Fruit fly (Drosophila melanogaster): ENCODE measurements around the gene TotF.

TotF gene

DNA sequence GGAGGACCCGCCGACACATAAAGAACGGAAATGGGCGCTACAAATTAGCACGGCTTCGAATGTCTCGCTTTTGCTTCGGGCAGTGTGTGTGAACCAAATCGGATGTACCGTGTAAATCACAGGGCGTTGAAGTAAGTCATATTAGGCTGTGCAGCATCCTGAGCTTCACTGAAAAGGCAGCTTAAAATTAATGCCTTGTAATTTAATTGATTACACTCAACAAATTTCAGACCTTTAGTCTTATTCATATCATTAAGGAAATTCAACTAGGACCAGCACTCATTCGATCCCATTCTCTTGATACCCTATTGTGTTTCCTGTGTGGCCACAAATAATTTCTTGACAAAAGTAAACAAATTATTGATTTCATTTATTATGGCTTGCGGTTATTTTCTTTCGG lies 42.2 kb downstream of the TotF start (continued):
- no peak for TF ChIP-seq CG7987 (GFP tag; optimal IDR thresholded peaks at IDR 0.05)
- peak; percentile 84 for TF ChIP-seq Rfx (GFP tag; IDR thresholded peaks at IDR 0.05)
- TF ChIP-seq C15 (GFP tag; IDR thresholded peaks at IDR 0.05): peak; percentile 66; the same call in 1 of the 3 replicates
- TF ChIP-seq sc (optimal IDR thresholded peaks at IDR 0.05): no peak
- TF ChIP-seq sc (GFP tag; optimal IDR thresholded peaks at IDR 0.05): peak; percentile 27
- TF ChIP-seq ham (GFP tag; IDR thresholded peaks at IDR 0.05): no peak
- no peak for TF ChIP-seq CG1529 (GFP tag; optimal IDR thresholded peaks at IDR 0.05)
- TF ChIP-seq grn (GFP tag; optimal IDR thresholded peaks at IDR 0.05): no peak
- peak; percentile 69; the same call in 1 of the 2 replicates for TF ChIP-seq CG7372 (GFP tag; IDR thresholded peaks at IDR 0.05)
- TF ChIP-seq Mad (GFP tag; optimal IDR thresholded peaks at IDR 0.05): peak; percentile 53
- TF ChIP-seq CG10267 (tag; optimal IDR thresholded peaks at IDR 0.05): peak; percentile 80
- no peak for TF ChIP-seq Kr (GFP tag; optimal IDR thresholded peaks at IDR 0.05)
- no peak for TF ChIP-seq CG10565 (GFP tag; optimal IDR thresholded peaks at IDR 0.05)
- TF ChIP-seq CG11456 (GFP tag; IDR thresholded peaks at IDR 0.05): peak; percentile 85
- TF ChIP-seq ewg (GFP tag; optimal IDR thresholded peaks at IDR 0.05): peak; percentile 22
- TF ChIP-seq abd-A (tag; optimal IDR thresholded peaks at IDR 0.05): no peak
- TF ChIP-seq Gug (GFP tag; IDR thresholded peaks at IDR 0.05): peak; percentile 84
- TF ChIP-seq CG7556 (GFP tag; optimal IDR thresholded peaks at IDR 0.05): peak; percentile 35
- peak; percentile 79 for TF ChIP-seq Dbx (GFP tag; IDR thresholded peaks at IDR 0.05)
- no peak for TF ChIP-seq HLH4C (GFP tag; IDR thresholded peaks at IDR 0.05; ENCODE audit: partially characterized antibody)
- TF ChIP-seq az2 (GFP tag; optimal IDR thresholded peaks at IDR 0.05): peak; percentile 43
- TF ChIP-seq Lim3 (GFP tag; IDR thresholded peaks at IDR 0.05): 0 out of 2 replicates have a peak, but pooled peaks have one; percentile 15
- peak; percentile 74 for TF ChIP-seq Mrtf (GFP tag; IDR thresholded peaks at IDR 0.05)
- TF ChIP-seq D19A (tag; optimal IDR thresholded peaks at IDR 0.05): peak; percentile 39
- no peak for TF ChIP-seq Dll (GFP tag; IDR thresholded peaks at IDR 0.05; ENCODE audit: partially characterized antibody)
- TF ChIP-seq corto (GFP tag; optimal IDR thresholded peaks at IDR 0.05): no peak
- peak; percentile 77 for TF ChIP-seq CG12769 (tag; optimal IDR thresholded peaks at IDR 0.05)
- TF ChIP-seq CG10147 (GFP tag; optimal IDR thresholded peaks at IDR 0.05): no peak
- TF ChIP-seq dmrt11E (tag; optimal IDR thresholded peaks at IDR 0.05): peak; percentile 64
- TF ChIP-seq Nf-YA (GFP tag; IDR thresholded peaks at IDR 0.05): 0 out of 2 replicates have a peak, but pooled peaks have one; percentile 31
- TF ChIP-seq tna (GFP tag; IDR thresholded peaks at IDR 0.05; ENCODE audit: partially characterized antibody): no peak
- TF ChIP-seq tgo (GFP tag; IDR thresholded peaks at IDR 0.05): peak; percentile 83
- peak; percentile 87 for TF ChIP-seq slbo (GFP tag; IDR thresholded peaks at IDR 0.05)
- no peak for TF ChIP-seq pzg (GFP tag; optimal IDR thresholded peaks at IDR 0.05)
- TF ChIP-seq Fer2 (tag; optimal IDR thresholded peaks at IDR 0.05): peak; percentile 18
- TF ChIP-seq Six4 (GFP tag; optimal IDR thresholded peaks at IDR 0.05): peak; percentile 80
- no peak for TF ChIP-seq unc-4 (GFP tag; IDR thresholded peaks at IDR 0.05; ENCODE audit: partially characterized antibody)
- peak; percentile 65; the same call in 1 of the 3 replicates for TF ChIP-seq CG3726 (GFP tag; IDR thresholded peaks at IDR 0.05)
- TF ChIP-seq Ssrp (tag; optimal IDR thresholded peaks at IDR 0.05): peak; percentile 63
- peak; percentile 51 for TF ChIP-seq CG8388 (GFP tag; optimal IDR thresholded peaks at IDR 0.05)
- peak; percentile 93 for TF ChIP-seq Xrp1 (GFP tag; IDR thresholded peaks at IDR 0.05)
- TF ChIP-seq CG31388 (GFP tag; optimal IDR thresholded peaks at IDR 0.05): no peak
- peak; percentile 80 for TF ChIP-seq Drgx (GFP tag; IDR thresholded peaks at IDR 0.05)
- no peak for TF ChIP-seq luna (GFP tag; optimal IDR thresholded peaks at IDR 0.05)
- TF ChIP-seq maf-S (GFP tag; optimal IDR thresholded peaks at IDR 0.05): peak; percentile 42
- TF ChIP-seq repo (GFP tag; optimal IDR thresholded peaks at IDR 0.05): peak; percentile 63
- peak; percentile 60 for TF ChIP-seq Abd-B (GFP tag; optimal IDR thresholded peaks at IDR 0.05)
- peak; percentile 40; the same call in 1 of the 2 replicates for TF ChIP-seq GATAe (GFP tag; conservative IDR thresholded peaks at IDR 0.05)
- TF ChIP-seq ken (GFP tag; IDR thresholded peaks at IDR 0.05): peak; percentile 80
- TF ChIP-seq CG3847 (GFP tag; IDR thresholded peaks at IDR 0.05): peak; percentile 75
- peak; percentile 26 for TF ChIP-seq CG12659 (GFP tag; optimal IDR thresholded peaks at IDR 0.05)

Data from whole organism, embryonic.